Worm (Caenorhabditis elegans) whole organism, young adult: ENCODE data around the gene D1086.18.

Experiments
- D2030.7 ChIP-seq: fragments of 200-800 bp; sonication (Bioruptor generic); IDR thresholded peaks from 2 replicates; pipeline ENCODE4 v1.3.6; 2022; ENCODE audit warnings: missing genetic modification reagents, missing genetic modification characterization, missing compliant biosample characterization
- ama-1 ChIP-seq, 3 experiments: fragments of 150-350 bp in 1 of 3; sonication (generic microtip) in 2 of 3; optimal IDR thresholded peaks; 2 replicates each; lab custom pipeline; 2014 to 2018; ENCODE audit warnings: missing biosample characterization in 2 of 3, missing genetic modification characterization in 2 of 3, missing genetic modification reagents in 2 of 3
- dpff-1 ChIP-seq: sonication (generic microtip); optimal IDR thresholded peaks from 2 replicates; lab custom pipeline; 2017; ENCODE audit warnings: mild to moderate bottlenecking, missing genetic modification characterization, missing compliant biosample characterization
- egl-44 ChIP-seq: fragments of 200-800 bp; sonication (Bioruptor generic); IDR thresholded peaks from 2 replicates; pipeline ENCODE4 v1.3.6; 2022; ENCODE audit warnings: missing genetic modification reagents, missing genetic modification characterization, missing compliant biosample characterization
- ets-4 ChIP-seq: fragments of 200-800 bp; sonication (Bioruptor generic); optimal IDR thresholded peaks from 2 replicates; lab custom pipeline; 2018; ENCODE audit warnings: mild to moderate bottlenecking, missing genetic modification characterization, missing compliant biosample characterization
- pha-4 ChIP-seq: fragments of 150-350 bp; sonication (generic microtip); optimal IDR thresholded peaks from 2 replicates; lab custom pipeline; 2014; ENCODE audit warnings: missing biosample characterization, missing genetic modification reagents, missing genetic modification characterization

DNA sequence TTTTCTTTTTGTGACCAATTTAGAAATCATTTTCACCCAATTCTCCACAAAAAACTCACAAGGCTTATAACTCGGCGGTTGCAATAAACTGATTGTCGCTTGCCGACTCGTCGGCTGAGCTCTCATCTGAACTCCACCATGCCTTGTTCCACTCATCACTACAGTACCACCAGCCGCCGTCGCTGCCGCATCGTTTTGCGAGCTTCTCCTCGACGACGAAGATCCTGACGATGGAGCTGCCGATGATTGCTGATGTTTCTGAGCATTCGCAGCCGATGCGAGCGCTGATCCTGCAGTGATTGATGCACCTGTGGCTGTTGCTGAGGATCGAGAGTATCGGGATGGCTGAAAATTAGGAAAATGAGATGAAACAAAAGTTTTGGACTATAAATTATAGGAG is 35.0 kb downstream of the D1086.18 start:
- no peak for TF ChIP-seq ama-1 (optimal IDR thresholded peaks at IDR 0.05; lab: Kevin White, UChicago)
- TF ChIP-seq ama-1 (GFP tag; optimal IDR thresholded peaks at IDR 0.05; lab: Kevin White, UChicago): no peak
- no peak for TF ChIP-seq pha-4
- TF ChIP-seq dpff-1 (tag; lab: Kevin White, UChicago): no peak
- no peak for TF ChIP-seq ets-4
- no peak for TF ChIP-seq egl-44 (GFP tag; lab: Robert Waterston, UW)
- no peak for TF ChIP-seq D2030.7 (GFP tag; lab: Robert Waterston, UW)
